Worm (Caenorhabditis elegans): ENCODE measurements around the gene Y26G10.1.

Gene Y26G10.1

DNA sequence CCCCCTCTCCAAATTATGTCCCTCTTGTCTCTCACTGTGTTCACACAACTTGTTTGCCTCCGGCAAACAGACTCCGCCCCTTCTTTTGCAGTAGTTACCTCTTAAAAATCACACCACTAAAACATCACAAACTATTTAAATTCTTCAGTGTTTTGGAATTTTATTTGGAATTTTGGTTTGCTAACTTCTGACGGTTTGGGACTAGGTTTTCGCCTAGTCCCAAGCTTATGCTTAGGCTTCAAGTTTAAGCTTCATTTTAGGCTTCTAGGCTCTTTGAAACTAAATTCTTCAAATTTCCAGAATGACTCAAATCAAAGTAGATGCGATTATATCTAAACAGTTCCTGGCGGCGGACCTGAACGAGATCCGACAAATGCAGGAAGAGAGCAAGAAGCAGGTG is 29.0 kb upstream of the Y26G10.1 start, which contains the start of gene fat-5:
Gene fat-5 (plus strand): TSS at position 301 of the 400 bp plus-strand sequence.
- TF ChIP-seq blmp-1 (tag; optimal IDR thresholded peaks at IDR 0.05) (no peak), ces-1 (GFP tag; optimal IDR thresholded peaks at IDR 0.05) (no peak), drap-1 (GFP tag; optimal IDR thresholded peaks at IDR 0.05) (no peak), nhr-12 (tag; optimal IDR thresholded peaks at IDR 0.05) (no peak), nhr-2 (tag; optimal IDR thresholded peaks at IDR 0.05) (no peak), mab-5 (tag; optimal IDR thresholded peaks at IDR 0.05) (no peak), hlh-1 (tag; optimal IDR thresholded peaks at IDR 0.05) (no peak), cnd-1 (tag; optimal IDR thresholded peaks at IDR 0.05) (no peak), elt-1 (tag; optimal IDR thresholded peaks at IDR 0.05; ENCODE audit: borderline replicate concordance, insufficient read depth) (no peak), snpc-4 (tag; optimal IDR thresholded peaks at IDR 0.05) (no peak), M03D4.4 (tag; optimal IDR thresholded peaks at IDR 0.05) (no peak), unc-39 (tag; optimal IDR thresholded peaks at IDR 0.05) (no peak), nhr-76 (tag; optimal IDR thresholded peaks at IDR 0.05) (no peak), unc-62 (GFP tag; optimal IDR thresholded peaks at IDR 0.05) (no peak), unc-120 (tag; optimal IDR thresholded peaks at IDR 0.05; ENCODE audit: poor library complexity, severe bottlenecking) (no peak), zip-8 (tag; optimal IDR thresholded peaks at IDR 0.05) (no peak), pha-4 (tag; optimal IDR thresholded peaks at IDR 0.05) (no peak), ham-2 (GFP tag; optimal IDR thresholded peaks at IDR 0.05) (no peak), nhr-28 (tag; optimal IDR thresholded peaks at IDR 0.05) (no peak), ceh-43 (GFP tag; optimal IDR thresholded peaks at IDR 0.05) (no peak)

- TF ChIP-seq bed-3 (GFP tag; optimal IDR thresholded peaks at IDR 0.05) (no peak), pha-4 (tag; optimal IDR thresholded peaks at IDR 0.05) (no peak), unc-39 (tag; optimal IDR thresholded peaks at IDR 0.05) (no peak), elt-3 (tag; optimal IDR thresholded peaks at IDR 0.05) (no peak), mep-1 (tag; optimal IDR thresholded peaks at IDR 0.05) (no peak), mls-2 (tag; optimal IDR thresholded peaks at IDR 0.05) (no peak), nhr-12 (tag; optimal IDR thresholded peaks at IDR 0.05) (no peak), M03D4.4 (tag; optimal IDR thresholded peaks at IDR 0.05) (no peak), ztf-11 (tag; optimal IDR thresholded peaks at IDR 0.05) (no peak), lin-13 (tag; optimal IDR thresholded peaks at IDR 0.05) (no peak), unc-120 (tag; optimal IDR thresholded peaks at IDR 0.05; ENCODE audit: poor library complexity, severe bottlenecking) (no peak), nhr-76 (tag; optimal IDR thresholded peaks at IDR 0.05) (no peak), zip-8 (tag; optimal IDR thresholded peaks at IDR 0.05) (no peak)
Observed at ce11 chrV:17723142-17723781, 27.6 kb upstream of the Y26G10.1 start.

ce11 chrV:17722553-17722952 is 26.9 kb upstream of the Y26G10.1 start:
- no peak for TF ChIP-seq zip-8 (tag; optimal IDR thresholded peaks at IDR 0.05)
- TF ChIP-seq ceh-83 (GFP tag; optimal IDR thresholded peaks at IDR 0.05): no peak
- TF ChIP-seq mep-1 (tag; optimal IDR thresholded peaks at IDR 0.05): no peak
- TF ChIP-seq ztf-11 (tag; optimal IDR thresholded peaks at IDR 0.05): no peak
- no peak for TF ChIP-seq nhr-28 (tag; optimal IDR thresholded peaks at IDR 0.05)
- no peak for TF ChIP-seq ceh-39 (tag; optimal IDR thresholded peaks at IDR 0.05)

ce11 chrV:17721709-17722108 is 26.0 kb upstream of the Y26G10.1 start:
- no peak for TF ChIP-seq ztf-11 (tag; optimal IDR thresholded peaks at IDR 0.05)
- no peak for TF ChIP-seq nhr-12 (tag; optimal IDR thresholded peaks at IDR 0.05)
- no peak for TF ChIP-seq bed-3 (GFP tag; optimal IDR thresholded peaks at IDR 0.05)
- no peak for TF ChIP-seq nhr-76 (tag; optimal IDR thresholded peaks at IDR 0.05)
- TF ChIP-seq unc-39 (tag; optimal IDR thresholded peaks at IDR 0.05): no peak
- no peak for TF ChIP-seq ceh-39 (tag; optimal IDR thresholded peaks at IDR 0.05)
- TF ChIP-seq unc-62 (GFP tag; optimal IDR thresholded peaks at IDR 0.05): no peak
- no peak for TF ChIP-seq ceh-43 (GFP tag; optimal IDR thresholded peaks at IDR 0.05)
- TF ChIP-seq mab-5 (tag; optimal IDR thresholded peaks at IDR 0.05): no peak
- no peak for TF ChIP-seq M03D4.4 (tag; optimal IDR thresholded peaks at IDR 0.05)
- TF ChIP-seq nhr-237 (tag; optimal IDR thresholded peaks at IDR 0.05): no peak
- TF ChIP-seq mls-2 (tag; optimal IDR thresholded peaks at IDR 0.05): no peak
- TF ChIP-seq nhr-28 (tag; optimal IDR thresholded peaks at IDR 0.05): no peak
- TF ChIP-seq elt-3 (tag; optimal IDR thresholded peaks at IDR 0.05): no peak
- no peak for TF ChIP-seq ces-1 (GFP tag; optimal IDR thresholded peaks at IDR 0.05)
- no peak for TF ChIP-seq tbx-8 (GFP tag; optimal IDR thresholded peaks at IDR 0.05)
- TF ChIP-seq pha-4 (tag; optimal IDR thresholded peaks at IDR 0.05): no peak

DNA sequence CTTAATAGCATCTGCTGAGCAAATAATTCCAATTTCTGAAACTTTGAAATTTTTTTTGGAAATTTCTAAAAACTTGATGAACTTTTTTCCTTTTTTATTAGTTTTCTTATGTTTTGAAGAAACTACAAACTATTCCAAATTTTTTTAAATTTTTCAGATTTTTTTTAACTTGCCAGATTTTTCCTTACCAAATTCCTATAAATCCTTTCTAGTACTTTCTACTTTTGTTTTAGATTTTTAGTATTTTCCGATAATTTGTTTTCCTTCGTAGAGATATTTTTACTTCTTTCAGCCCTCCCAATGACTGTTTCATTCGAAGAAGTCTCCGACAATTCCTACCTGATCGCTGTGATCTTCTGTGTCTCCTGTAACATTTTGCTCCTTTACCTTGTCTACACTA is 22.9 kb upstream of the Y26G10.1 start, which contains the start of gene str-77:
Gene str-77 (plus strand): TSS at position 301 of the 400 bp plus-strand sequence.
- TF ChIP-seq ceh-83 (GFP tag; optimal IDR thresholded peaks at IDR 0.05) (no peak), zip-8 (tag; optimal IDR thresholded peaks at IDR 0.05) (no peak)
